In genomic region chr3L:14974513-14974912, dm6 we compare ENCODE assay signal across 3 fruit fly cellular contexts.
TF ChIP-seq lines count a peak whose summit lies in the region.

Ocho (plus strand) TSS chr3L:14974848.

- TF ChIP-seq CTCF in whole organism, embryonic (GFP tag; optimal IDR thresholded peaks at IDR 0.05; lab: Kevin White, UChicago) = no peak

TF ChIP-seq in whole organism, embryonic, 481 proteins besides CTCF, POLR2A, EP300 and RAD21 (continues in another document):
- TF ChIP-seq BEAF-32 (GFP tag; optimal IDR thresholded peaks at IDR 0.05; lab: Kevin White, UChicago) (peak; percentile 67), Nf-YC (tag; optimal IDR thresholded peaks at IDR 0.05; lab: Kevin White, UChicago) (no peak), CG2202 (tag; optimal IDR thresholded peaks at IDR 0.05; lab: Kevin White, UChicago) (no peak), knrl (GFP tag; IDR thresholded peaks at IDR 0.05; lab: Robert Waterston, UW; ENCODE audit: partially characterized antibody) (no peak), zfh1 (GFP tag; IDR thresholded peaks at IDR 0.05; lab: Robert Waterston, UW) (peak; percentile 57; the same call in 2 of the 3 replicates), YL-1 (GFP tag; optimal IDR thresholded peaks at IDR 0.05; lab: Kevin White, UChicago) (no peak), MTF-1 (GFP tag; optimal IDR thresholded peaks at IDR 0.05; lab: Kevin White, UChicago; ENCODE audit: borderline replicate concordance) (no peak), Med (GFP tag; lab: Kevin White, UChicago) (no peak), HLH54F (GFP tag; optimal IDR thresholded peaks at IDR 0.05; lab: Kevin White, UChicago) (no peak), Taf1 (GFP tag; IDR thresholded peaks at IDR 0.05; lab: Robert Waterston, UW) (no peak), zf30C (GFP tag; optimal IDR thresholded peaks at IDR 0.05; lab: Kevin White, UChicago) (no peak), schlank (tag; optimal IDR thresholded peaks at IDR 0.05; lab: Kevin White, UChicago) (no peak), Opbp (GFP tag; IDR thresholded peaks at IDR 0.05; lab: Robert Waterston, UW; ENCODE audit: partially characterized antibody) (peak; percentile 64; the same call in 2 of the 3 replicates), amos (GFP tag; IDR thresholded peaks at IDR 0.05; lab: Robert Waterston, UW; ENCODE audit: partially characterized antibody) (peak; percentile 40; the same call in 1 of the 2 replicates), odd (GFP tag; optimal IDR thresholded peaks at IDR 0.05; lab: Kevin White, UChicago) (no peak), CG30431 (GFP tag; optimal IDR thresholded peaks at IDR 0.05; lab: Kevin White, UChicago) (no peak), CG17385 (GFP tag; optimal IDR thresholded peaks at IDR 0.05; lab: Kevin White, UChicago) (no peak), zen (tag; optimal IDR thresholded peaks at IDR 0.05; lab: Kevin White, UChicago) (no peak), ind (GFP tag; optimal IDR thresholded peaks at IDR 0.05; lab: Kevin White, UChicago) (no peak), CG18599 (GFP tag; optimal IDR thresholded peaks at IDR 0.05; lab: Kevin White, UChicago) (no peak), lab (GFP tag; optimal IDR thresholded peaks at IDR 0.05; lab: Kevin White, UChicago) (no peak), CG31388 (GFP tag; optimal IDR thresholded peaks at IDR 0.05; lab: Kevin White, UChicago) (no peak), Dll (GFP tag; IDR thresholded peaks at IDR 0.05; lab: Robert Waterston, UW; ENCODE audit: partially characterized antibody) (peak; percentile 64; the same call in 3 of the 4 replicates), ems (GFP tag; optimal IDR thresholded peaks at IDR 0.05; lab: Kevin White, UChicago) (no peak), Vsx1 (GFP tag; optimal IDR thresholded peaks at IDR 0.05; lab: Kevin White, UChicago) (no peak), sima (GFP tag; optimal IDR thresholded peaks at IDR 0.05; lab: Kevin White, UChicago) (no peak), Gug (GFP tag; IDR thresholded peaks at IDR 0.05; lab: Robert Waterston, UW) (no peak), bigmax (GFP tag; optimal IDR thresholded peaks at IDR 0.05; lab: Kevin White, UChicago) (no peak), NFAT (GFP tag; IDR thresholded peaks at IDR 0.05; lab: Robert Waterston, UW) (no peak), CG7928 (GFP tag; optimal IDR thresholded peaks at IDR 0.05; lab: Kevin White, UChicago) (no peak)

TF ChIP-seq in whole organism, prepupa, 60 proteins besides CTCF, POLR2A, EP300 and RAD21:
- peak; percentile 3 for TF ChIP-seq CG31627 (GFP tag; optimal IDR thresholded peaks at IDR 0.05; lab: Kevin White, UChicago)
- peak; percentile 11 for TF ChIP-seq esn (GFP tag; optimal IDR thresholded peaks at IDR 0.05; lab: Kevin White, UChicago)
- no peak for TF ChIP-seq Sox14 (GFP tag; optimal IDR thresholded peaks at IDR 0.05; lab: Kevin White, UChicago)
- TF ChIP-seq Eip78C (GFP tag; lab: Kevin White, UChicago) = peak; percentile 42
TF ChIP-seq in whole organism, prepupa: peak in this region for 3.

TF ChIP-seq in whole organism, wandering third instar larva, 38 proteins besides CTCF, POLR2A, EP300 and RAD21:
- peak in 1 of 2 experiments; percentile 40 for TF ChIP-seq foxo (GFP tag; optimal IDR thresholded peaks at IDR 0.05; lab: Kevin White, UChicago)
- TF ChIP-seq woc (GFP tag; optimal IDR thresholded peaks at IDR 0.05; lab: Kevin White, UChicago) = peak; percentile 36
- TF ChIP-seq rgr (GFP tag; optimal IDR thresholded peaks at IDR 0.05; lab: Kevin White, UChicago) = peak; percentile 21
- peak; percentile 14 for TF ChIP-seq fru (GFP tag; optimal IDR thresholded peaks at IDR 0.05; lab: Kevin White, UChicago)
- no peak for TF ChIP-seq GATAd (GFP tag; optimal IDR thresholded peaks at IDR 0.05; lab: Kevin White, UChicago)
